Worm (Caenorhabditis elegans): ENCODE results near the gene sra-29.
A peak's percentile ranks its signal among the peaks of the same experiment; 100 is the strongest.

sra-29 gene

ce11 chrII:6563238-6563637 is 12.3 kb downstream of the sra-29 start:
- TF ChIP-seq unc-55 (GFP tag; optimal IDR thresholded peaks at IDR 0.05) (peak; percentile 63), elt-3 (tag; optimal IDR thresholded peaks at IDR 0.05) (no peak), lsy-2 (tag; optimal IDR thresholded peaks at IDR 0.05) (peak in 1 of 2 experiments; percentile 59), zag-1 (tag; optimal IDR thresholded peaks at IDR 0.05) (peak; percentile 43), nhr-129 (tag; optimal IDR thresholded peaks at IDR 0.05) (peak; percentile 57), C34F6.9 (tag; optimal IDR thresholded peaks at IDR 0.05) (peak; percentile 56), ZK546.5 (tag; optimal IDR thresholded peaks at IDR 0.05) (no peak), nhr-11 (tag; optimal IDR thresholded peaks at IDR 0.05) (no peak), F13H6.1 (tag; optimal IDR thresholded peaks at IDR 0.05) (peak; percentile 11), fos-1 (tag; optimal IDR thresholded peaks at IDR 0.05) (peak; percentile 39)

ce11 chrII:6562203-6562867 is 13.2 kb downstream of the sra-29 start:
- TF ChIP-seq fos-1 (tag; optimal IDR thresholded peaks at IDR 0.05), result peak; percentile 29
- TF ChIP-seq nhr-25 (tag; optimal IDR thresholded peaks at IDR 0.05), result peak; percentile 72
- peak; percentile 9 for TF ChIP-seq F13H6.1 (tag; optimal IDR thresholded peaks at IDR 0.05)
- no peak for TF ChIP-seq nhr-10 (tag; optimal IDR thresholded peaks at IDR 0.05)
- peak in 1 of 2 experiments; percentile 9 for TF ChIP-seq lsy-2 (tag; optimal IDR thresholded peaks at IDR 0.05)
- TF ChIP-seq blmp-1 (tag; optimal IDR thresholded peaks at IDR 0.05; ENCODE audit: insufficient read depth), result peak; percentile 94
- peak; percentile 17 for TF ChIP-seq nhr-6 (tag; optimal IDR thresholded peaks at IDR 0.05)
- TF ChIP-seq sma-3 (GFP tag; optimal IDR thresholded peaks at IDR 0.05), result peak; percentile 56
- TF ChIP-seq unc-39 (tag; optimal IDR thresholded peaks at IDR 0.05), result no peak
- TF ChIP-seq sma-9 (GFP tag; optimal IDR thresholded peaks at IDR 0.05), result peak; percentile 24
- TF ChIP-seq sma-9 (tag; optimal IDR thresholded peaks at IDR 0.05), result no peak
- no peak for TF ChIP-seq mbf-1 (tag; optimal IDR thresholded peaks at IDR 0.05)
- peak; percentile 35 for TF ChIP-seq Y55F3AM.14 (GFP tag; optimal IDR thresholded peaks at IDR 0.05)

- no peak for TF ChIP-seq nhr-10 (tag; optimal IDR thresholded peaks at IDR 0.05)
- peak; percentile 74 for TF ChIP-seq nhr-129 (tag; optimal IDR thresholded peaks at IDR 0.05)
- TF ChIP-seq nhr-77 (tag; optimal IDR thresholded peaks at IDR 0.05), result no peak
- TF ChIP-seq ceh-16 (tag; optimal IDR thresholded peaks at IDR 0.05), result no peak
- peak; percentile 60 for TF ChIP-seq ama-1 (optimal IDR thresholded peaks at IDR 0.05)
- TF ChIP-seq lin-13 (GFP tag; optimal IDR thresholded peaks at IDR 0.05), result no peak
- no peak for TF ChIP-seq C34F6.9 (tag; optimal IDR thresholded peaks at IDR 0.05)
- no peak for TF ChIP-seq ztf-11 (tag; optimal IDR thresholded peaks at IDR 0.05)
- TF ChIP-seq lsy-2 (tag; optimal IDR thresholded peaks at IDR 0.05), result peak in 1 of 2 experiments; percentile 9
- TF ChIP-seq gmeb-1 (tag; optimal IDR thresholded peaks at IDR 0.05), result no peak
These were observed 14.2 kb downstream of the sra-29 start, which contains the start of gene F18C5.10 for ce11 chrII:6561300-6561699. TSS of gene F18C5.10 (minus strand) at chrII:6561444.

- no peak for TF ChIP-seq nhr-12 (tag; optimal IDR thresholded peaks at IDR 0.05)
- peak; percentile 27 for TF ChIP-seq nhr-129 (tag; optimal IDR thresholded peaks at IDR 0.05)
- no peak for TF ChIP-seq lin-11 (tag; optimal IDR thresholded peaks at IDR 0.05)
- no peak for TF ChIP-seq dmd-4 (tag; optimal IDR thresholded peaks at IDR 0.05)
- TF ChIP-seq ama-1 (optimal IDR thresholded peaks at IDR 0.05), result peak; percentile 51
- TF ChIP-seq crh-2 (tag; optimal IDR thresholded peaks at IDR 0.05), result no peak
- no peak for TF ChIP-seq ztf-4 (tag; optimal IDR thresholded peaks at IDR 0.05)
- no peak for TF ChIP-seq nhr-25 (tag; optimal IDR thresholded peaks at IDR 0.05)
- TF ChIP-seq sem-4 (tag; optimal IDR thresholded peaks at IDR 0.05), result no peak
- TF ChIP-seq C34F6.9 (tag; optimal IDR thresholded peaks at IDR 0.05), result no peak
- no peak for TF ChIP-seq gmeb-1 (tag; optimal IDR thresholded peaks at IDR 0.05)
- no peak for TF ChIP-seq unc-62 (GFP tag; optimal IDR thresholded peaks at IDR 0.05)
- no peak for TF ChIP-seq elt-3 (tag; optimal IDR thresholded peaks at IDR 0.05)
- TF ChIP-seq nhr-11 (tag; optimal IDR thresholded peaks at IDR 0.05), result no peak
These were observed 15.3 kb downstream of the sra-29 start for ce11 chrII:6560291-6560690.

- no peak for TF ChIP-seq peb-1 (tag; optimal IDR thresholded peaks at IDR 0.05)
- no peak for TF ChIP-seq Y55F3AM.14 (GFP tag; optimal IDR thresholded peaks at IDR 0.05)
- TF ChIP-seq nhr-77 (tag; optimal IDR thresholded peaks at IDR 0.05), result no peak
- TF ChIP-seq lin-39 (tag; optimal IDR thresholded peaks at IDR 0.05), result no peak
- no peak for TF ChIP-seq snpc-4 (tag; optimal IDR thresholded peaks at IDR 0.05)
- TF ChIP-seq nhr-23 (tag; optimal IDR thresholded peaks at IDR 0.05), result no peak
- no peak for TF ChIP-seq lin-11 (tag; optimal IDR thresholded peaks at IDR 0.05)
- no peak for TF ChIP-seq unc-55 (GFP tag; optimal IDR thresholded peaks at IDR 0.05)
- no peak for TF ChIP-seq elt-3 (tag; optimal IDR thresholded peaks at IDR 0.05)
- TF ChIP-seq F13H6.1 (tag; optimal IDR thresholded peaks at IDR 0.05), result no peak
- no peak for TF ChIP-seq skn-1 (tag; optimal IDR thresholded peaks at IDR 0.05)
- TF ChIP-seq nhr-10 (tag; optimal IDR thresholded peaks at IDR 0.05), result no peak
- no peak for TF ChIP-seq nhr-237 (tag; optimal IDR thresholded peaks at IDR 0.05)
- no peak for TF ChIP-seq lsy-2 (tag; optimal IDR thresholded peaks at IDR 0.05)
- TF ChIP-seq ztf-1 (GFP tag; conservative IDR thresholded peaks at IDR 0.05), result no peak
- no peak for TF ChIP-seq C34F6.9 (tag; optimal IDR thresholded peaks at IDR 0.05)
- no peak for TF ChIP-seq gmeb-1 (tag; optimal IDR thresholded peaks at IDR 0.05)
- TF ChIP-seq crh-2 (tag; optimal IDR thresholded peaks at IDR 0.05), result no peak
These were observed 16.7 kb downstream of the sra-29 start for ce11 chrII:6558887-6559286.

Data from whole organism, L2 larva.